Worm (Caenorhabditis elegans) whole organism, L2 larva: ENCODE results near the gene F52G3.1.

ENCODE experiments used
- blmp-1 ChIP-seq: sonication (generic microtip); optimal IDR thresholded peaks from 2 replicates; lab custom pipeline; 2017; ENCODE audit warnings: missing genetic modification characterization, mild to moderate bottlenecking, missing compliant biosample characterization, antibody characterized with exemption, moderate library complexity; ENCODE audit not compliant: insufficient read depth
- lin-11 ChIP-seq: fragments of 150-350 bp; sonication (generic microtip); optimal IDR thresholded peaks from 2 replicates; lab custom pipeline; 2014; ENCODE audit warnings: missing biosample characterization, missing genetic modification characterization, inconsistent platforms, mixed read lengths
- lin-39 ChIP-seq: fragments of 150-350 bp; optimal IDR thresholded peaks from 2 replicates; lab custom pipeline; 2014; ENCODE audit warnings: missing biosample characterization, missing genetic modification reagents, missing genetic modification characterization
- mab-5 ChIP-seq: fragments of 150-350 bp; optimal IDR thresholded peaks from 2 replicates; lab custom pipeline; 2014; ENCODE audit warnings: missing biosample characterization, missing genetic modification characterization
- nhr-6 ChIP-seq: fragments of 150-350 bp; optimal IDR thresholded peaks from 2 replicates; lab custom pipeline; 2014; ENCODE audit warnings: missing biosample characterization, missing genetic modification characterization
- nhr-77 ChIP-seq: fragments of 150-350 bp; optimal IDR thresholded peaks from 2 replicates; lab custom pipeline; 2014; ENCODE audit warnings: missing biosample characterization, missing genetic modification characterization

- TF ChIP-seq nhr-77 (tag; lab: Kevin White, UChicago) (no peak), blmp-1 (peak; percentile 87), nhr-6 (tag; lab: Kevin White, UChicago) (no peak), mab-5 (tag; lab: Kevin White, UChicago) (no peak), lin-11 (no peak), lin-39 (tag; lab: Kevin White, UChicago) (no peak)
Measured at ce11 chrX:16995149-16995885, 31.6 kb downstream of the F52G3.1 start.
